Worm (Caenorhabditis elegans) whole organism, L2 larva: ENCODE measurements around the gene mec-7.

Experiments used
- C34F6.9 ChIP-seq: fragments of 150-350 bp; optimal IDR thresholded peaks from 2 replicates; lab custom pipeline; 2014; ENCODE audit warnings: missing biosample characterization, missing genetic modification characterization
- F13H6.1 ChIP-seq: sonication (generic microtip); optimal IDR thresholded peaks from 2 replicates; lab custom pipeline; 2016; ENCODE audit warnings: missing genetic modification characterization, missing compliant biosample characterization
- R02D3.7 ChIP-seq: fragments of 150-350 bp; optimal IDR thresholded peaks from 2 replicates; lab custom pipeline; 2014; ENCODE audit warnings: missing biosample characterization, missing genetic modification characterization
- Y55F3AM.14 ChIP-seq: fragments of 200-800 bp; sonication (Bioruptor generic); optimal IDR thresholded peaks from 2 replicates; lab custom pipeline; 2018; ENCODE audit warnings: mild to moderate bottlenecking, missing genetic modification characterization, missing compliant biosample characterization
- ZK546.5 ChIP-seq: sonication (generic microtip); optimal IDR thresholded peaks from 2 replicates; lab custom pipeline; 2017; ENCODE audit warnings: missing biosample characterization, missing genetic modification characterization
- ama-1 ChIP-seq: fragments of 150-350 bp; optimal IDR thresholded peaks from 2 replicates; lab custom pipeline; 2018; ENCODE audit warnings: inconsistent platforms
- blmp-1 ChIP-seq: sonication (generic microtip); optimal IDR thresholded peaks from 2 replicates; lab custom pipeline; 2017; ENCODE audit warnings: missing genetic modification characterization, mild to moderate bottlenecking, missing compliant biosample characterization, antibody characterized with exemption, moderate library complexity; ENCODE audit not compliant: insufficient read depth
- ceh-16 ChIP-seq: fragments of 150-350 bp; optimal IDR thresholded peaks from 2 replicates; lab custom pipeline; 2014; ENCODE audit warnings: missing biosample characterization, missing genetic modification characterization
- ceh-82 ChIP-seq: fragments of 150-350 bp; optimal IDR thresholded peaks from 2 replicates; lab custom pipeline; 2014; ENCODE audit warnings: missing biosample characterization, missing genetic modification characterization
- crh-2 ChIP-seq: sonication (generic microtip); optimal IDR thresholded peaks from 2 replicates; lab custom pipeline; 2017; ENCODE audit warnings: missing biosample characterization, missing genetic modification characterization
- dmd-4 ChIP-seq: sonication (generic microtip); optimal IDR thresholded peaks from 2 replicates; lab custom pipeline; 2017; ENCODE audit warnings: missing biosample characterization, missing genetic modification characterization
- egl-27 ChIP-seq: sonication (generic microtip); optimal IDR thresholded peaks from 3 replicates; lab custom pipeline; 2017; ENCODE audit warnings: missing biosample characterization, missing genetic modification reagents, missing genetic modification characterization
- elt-1 ChIP-seq: fragments of 150-350 bp; optimal IDR thresholded peaks from 2 replicates; lab custom pipeline; 2014; ENCODE audit warnings: missing biosample characterization, missing genetic modification characterization
- fos-1 ChIP-seq: fragments of 150-350 bp; optimal IDR thresholded peaks from 2 replicates; lab custom pipeline; 2014; ENCODE audit warnings: missing biosample characterization, missing genetic modification characterization
- gmeb-1 ChIP-seq: fragments of 150-350 bp; optimal IDR thresholded peaks from 2 replicates; lab custom pipeline; 2014; ENCODE audit warnings: missing biosample characterization, missing genetic modification characterization
- lin-11 ChIP-seq: fragments of 150-350 bp; sonication (generic microtip); optimal IDR thresholded peaks from 2 replicates; lab custom pipeline; 2014; ENCODE audit warnings: missing biosample characterization, missing genetic modification characterization, inconsistent platforms, mixed read lengths
- lin-13 ChIP-seq: fragments of 150-350 bp; optimal IDR thresholded peaks from 2 replicates; lab custom pipeline; 2014; ENCODE audit warnings: missing biosample characterization, missing genetic modification reagents, missing genetic modification characterization
- lsy-2 ChIP-seq, 2 experiments: fragments of 150-350 bp in 1 of 2; sonication (generic microtip) in 1 of 2; optimal IDR thresholded peaks; 2 replicates each; lab custom pipeline; 2014 to 2017; ENCODE audit warnings: missing biosample characterization in 2 of 2, missing genetic modification characterization in 2 of 2
- mab-5 ChIP-seq: fragments of 150-350 bp; optimal IDR thresholded peaks from 2 replicates; lab custom pipeline; 2014; ENCODE audit warnings: missing biosample characterization, missing genetic modification characterization
- mdl-1 ChIP-seq, 2 experiments: fragments of 150-350 bp in 1 of 2; sonication (generic microtip) in 1 of 2; optimal IDR thresholded peaks; 2 replicates each; lab custom pipeline; 2017; ENCODE audit warnings: missing biosample characterization in 2 of 2, missing genetic modification characterization in 2 of 2
- nhr-10 ChIP-seq: sonication (generic microtip); optimal IDR thresholded peaks from 2 replicates; lab custom pipeline; 2017; ENCODE audit warnings: missing biosample characterization, missing genetic modification characterization
- nhr-11 ChIP-seq: fragments of 150-350 bp; optimal IDR thresholded peaks from 2 replicates; lab custom pipeline; 2014; ENCODE audit warnings: missing biosample characterization, missing genetic modification characterization
- nhr-12 ChIP-seq: fragments of 150-350 bp; optimal IDR thresholded peaks from 2 replicates; lab custom pipeline; 2014; ENCODE audit warnings: missing biosample characterization, missing genetic modification characterization
- nhr-129 ChIP-seq: fragments of 150-350 bp; optimal IDR thresholded peaks from 2 replicates; lab custom pipeline; 2014; ENCODE audit warnings: missing biosample characterization, missing genetic modification characterization
- nhr-21 ChIP-seq: fragments of 150-350 bp; optimal IDR thresholded peaks from 2 replicates; lab custom pipeline; 2014; ENCODE audit warnings: missing biosample characterization, missing genetic modification characterization
- nhr-23 ChIP-seq: fragments of 150-350 bp; optimal IDR thresholded peaks from 2 replicates; lab custom pipeline; 2014; ENCODE audit warnings: missing biosample characterization, missing genetic modification reagents, missing genetic modification characterization
- nhr-25 ChIP-seq: fragments of 150-350 bp; sonication (generic microtip); optimal IDR thresholded peaks from 3 replicates; lab custom pipeline; 2014; ENCODE audit warnings: missing biosample characterization, missing genetic modification characterization
- nhr-77 ChIP-seq: fragments of 150-350 bp; optimal IDR thresholded peaks from 2 replicates; lab custom pipeline; 2014; ENCODE audit warnings: missing biosample characterization, missing genetic modification characterization
- peb-1 ChIP-seq: fragments of 150-350 bp; optimal IDR thresholded peaks from 2 replicates; lab custom pipeline; 2014; ENCODE audit warnings: missing biosample characterization, missing genetic modification characterization
- sem-4 ChIP-seq: fragments of 150-350 bp; optimal IDR thresholded peaks from 2 replicates; lab custom pipeline; 2014; ENCODE audit warnings: missing biosample characterization, missing genetic modification reagents, missing genetic modification characterization
- skn-1 ChIP-seq: sonication (generic microtip); optimal IDR thresholded peaks from 2 replicates; lab custom pipeline; 2017; ENCODE audit warnings: missing biosample characterization, missing genetic modification characterization
- sma-3 ChIP-seq: sonication (generic microtip); optimal IDR thresholded peaks from 2 replicates; lab custom pipeline; 2016; ENCODE audit warnings: missing genetic modification reagents, missing genetic modification characterization, missing compliant biosample characterization
- sma-9 ChIP-seq, 2 experiments: fragments of 150-350 bp in 1 of 2; sonication (generic microtip) in 1 of 2; optimal IDR thresholded peaks; 2 replicates each; lab custom pipeline; 2014 to 2016; ENCODE audit warnings: missing genetic modification characterization in 2 of 2, mild to moderate bottlenecking in 1 of 2, missing biosample characterization in 1 of 2, missing compliant biosample characterization in 1 of 2, missing genetic modification reagents in 1 of 2, moderate library complexity in 1 of 2
- snpc-4 ChIP-seq: fragments of 150-350 bp; optimal IDR thresholded peaks from 2 replicates; lab custom pipeline; 2014; ENCODE audit warnings: missing biosample characterization, missing genetic modification characterization
- unc-55 ChIP-seq: fragments of 150-350 bp; sonication (generic microtip); optimal IDR thresholded peaks from 3 replicates; lab custom pipeline; 2014; ENCODE audit warnings: missing biosample characterization, missing genetic modification reagents, missing genetic modification characterization
- unc-62 ChIP-seq: fragments of 150-350 bp; optimal IDR thresholded peaks from 2 replicates; lab custom pipeline; 2014; ENCODE audit warnings: missing biosample characterization, missing genetic modification reagents, missing genetic modification characterization
- zag-1 ChIP-seq: fragments of 150-350 bp; optimal IDR thresholded peaks from 2 replicates; lab custom pipeline; 2014; ENCODE audit warnings: missing biosample characterization, missing genetic modification characterization
- ztf-1 ChIP-seq: fragments of 200-800 bp; sonication (Bioruptor generic); conservative IDR thresholded peaks from 2 replicates; pipeline ENCODE4 v1.3.6; 2022; ENCODE audit warnings: missing genetic modification characterization, missing compliant biosample characterization
- ztf-11 ChIP-seq: sonication (generic microtip); optimal IDR thresholded peaks from 2 replicates; lab custom pipeline; 2017; ENCODE audit warnings: missing biosample characterization, missing genetic modification characterization

mec-7 gene

DNA sequence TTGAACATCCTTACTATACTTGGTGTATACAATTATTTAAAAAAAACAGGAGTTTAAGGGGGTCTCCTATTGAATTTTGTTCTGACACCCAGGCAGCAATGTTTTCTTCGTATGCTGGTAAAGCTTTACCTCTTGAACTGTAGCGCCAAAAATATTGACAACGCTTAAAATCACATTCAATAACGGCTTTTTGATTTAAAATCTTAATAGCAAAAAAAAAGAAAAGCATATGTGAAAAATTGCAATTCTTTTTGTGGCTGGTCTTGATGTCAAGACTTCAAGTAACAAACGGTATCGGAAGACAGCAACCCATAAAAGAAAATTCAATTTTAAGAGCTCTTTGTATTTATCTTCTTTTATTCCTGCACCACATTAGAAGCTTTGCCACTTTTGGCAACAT is 5.3 kb upstream of the mec-7 start:
- no peak for TF ChIP-seq lin-13
- no peak for TF ChIP-seq fos-1 (tag; lab: Kevin White, UChicago)
- TF ChIP-seq sma-9 (GFP tag; optimal IDR thresholded peaks at IDR 0.05; lab: Kevin White, UChicago), result no peak
- TF ChIP-seq sma-9 (tag; optimal IDR thresholded peaks at IDR 0.05; lab: Kevin White, UChicago), result no peak
- no peak for TF ChIP-seq unc-62 (GFP tag; lab: Kevin White, UChicago)
- TF ChIP-seq nhr-77, result no peak
- TF ChIP-seq snpc-4, result no peak
- no peak for TF ChIP-seq skn-1 (tag; lab: Kevin White, UChicago)
- TF ChIP-seq gmeb-1 (tag; lab: Kevin White, UChicago), result no peak

DNA sequence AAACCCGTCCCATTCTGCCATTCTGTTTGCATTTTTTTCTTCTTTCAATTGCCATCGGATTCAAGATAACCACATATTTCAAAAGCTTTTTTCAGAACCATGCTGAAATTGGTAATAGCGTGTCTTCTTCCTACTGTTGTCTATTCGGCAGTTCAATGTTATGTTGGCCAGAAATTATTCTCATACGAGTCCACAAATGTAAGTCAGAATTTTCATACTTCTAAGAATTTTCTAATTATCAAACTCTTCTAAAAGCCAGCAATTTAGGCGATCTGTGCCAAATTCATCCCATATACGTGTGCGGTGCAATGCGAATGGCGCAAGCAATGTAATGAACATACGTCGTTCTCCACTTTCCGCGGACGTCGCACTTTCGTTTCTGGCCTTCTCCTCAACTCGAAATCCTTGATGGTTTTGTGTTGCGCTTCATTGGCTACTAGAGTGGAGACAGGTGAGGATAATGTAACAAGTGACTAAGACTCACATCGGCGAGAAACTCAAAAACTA is 3.1 kb upstream of the mec-7 start, which contains the start of gene ZK154.1:
Gene ZK154.1 (plus strand): TSS at position 51 of the 507 bp plus-strand sequence.
- TF ChIP-seq F13H6.1 (tag; lab: Kevin White, UChicago), result no peak
- no peak for TF ChIP-seq nhr-11 (tag; lab: Kevin White, UChicago)
- no peak for TF ChIP-seq lin-13
- no peak for TF ChIP-seq nhr-23
- no peak for TF ChIP-seq sma-9 (GFP tag; optimal IDR thresholded peaks at IDR 0.05; lab: Kevin White, UChicago)
- TF ChIP-seq sma-9 (tag; optimal IDR thresholded peaks at IDR 0.05; lab: Kevin White, UChicago), result no peak
- TF ChIP-seq dmd-4 (tag; lab: Kevin White, UChicago), result no peak
- TF ChIP-seq sem-4 (tag; lab: Kevin White, UChicago), result no peak
- TF ChIP-seq ztf-1 (GFP tag; lab: Robert Waterston, UW), result no peak
- no peak for TF ChIP-seq elt-1
- no peak for TF ChIP-seq zag-1 (tag; lab: Kevin White, UChicago)
- no peak for TF ChIP-seq unc-55 (GFP tag; lab: Kevin White, UChicago)
- TF ChIP-seq nhr-12, result no peak
- TF ChIP-seq ztf-11 (tag; lab: Kevin White, UChicago), result no peak
- TF ChIP-seq nhr-10 (tag; lab: Kevin White, UChicago), result no peak
- no peak for TF ChIP-seq blmp-1 (tag; lab: Kevin White, UChicago)
- no peak for TF ChIP-seq skn-1 (tag; lab: Kevin White, UChicago)
- TF ChIP-seq C34F6.9 (tag; lab: Kevin White, UChicago), result no peak

DNA sequence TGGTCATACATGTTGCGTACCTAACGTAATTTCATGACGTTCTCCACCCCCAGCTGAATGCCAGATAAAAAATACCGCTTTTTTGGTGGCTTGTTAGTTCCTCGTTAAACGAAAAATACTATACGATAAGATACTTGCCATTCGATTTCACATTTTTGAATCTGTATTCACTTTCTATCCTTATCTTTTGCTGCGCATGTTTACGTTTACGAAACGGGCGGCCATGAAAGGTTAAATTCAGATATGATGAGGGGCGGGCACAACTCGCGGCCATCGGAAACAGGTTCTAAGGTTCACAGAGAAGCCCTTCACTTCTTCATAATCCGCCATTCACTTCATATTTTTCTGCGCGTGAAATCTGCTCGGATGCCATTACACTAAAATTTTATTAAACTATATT is 2.3 kb upstream of the mec-7 start:
- TF ChIP-seq blmp-1 (tag; lab: Kevin White, UChicago) (peak; percentile 74), nhr-23 (no peak), nhr-25 (tag; lab: Kevin White, UChicago) (peak; percentile 24)

ce11 chrX:7773714-7774318 is 2.7 kb downstream of the mec-7 start:
- TF ChIP-seq nhr-25 (tag; lab: Kevin White, UChicago), result peak; percentile 72
- TF ChIP-seq blmp-1 (tag; lab: Kevin White, UChicago), result peak; percentile 65
- peak; percentile 41 for TF ChIP-seq egl-27 (tag; lab: Kevin White, UChicago)
- TF ChIP-seq ceh-82 (tag; lab: Kevin White, UChicago), result no peak
- no peak for TF ChIP-seq unc-62 (GFP tag; lab: Kevin White, UChicago)
- TF ChIP-seq nhr-21, result peak; percentile 47
- no peak for TF ChIP-seq mab-5
- peak; percentile 88 for TF ChIP-seq elt-1
- TF ChIP-seq zag-1 (tag; lab: Kevin White, UChicago), result no peak
- no peak for TF ChIP-seq ztf-11 (tag; lab: Kevin White, UChicago)
- TF ChIP-seq gmeb-1 (tag; lab: Kevin White, UChicago), result peak; percentile 24
- no peak for TF ChIP-seq ZK546.5 (tag; lab: Kevin White, UChicago)
- no peak for TF ChIP-seq R02D3.7 (tag; lab: Kevin White, UChicago)
- TF ChIP-seq ama-1, result no peak
- no peak for TF ChIP-seq skn-1 (tag; lab: Kevin White, UChicago)
- TF ChIP-seq Y55F3AM.14 (GFP tag; lab: Kevin White, UChicago), result no peak
- TF ChIP-seq ceh-16 (tag; lab: Kevin White, UChicago), result no peak
- peak; percentile 13 for TF ChIP-seq F13H6.1 (tag; lab: Kevin White, UChicago)
- TF ChIP-seq nhr-129 (tag; lab: Kevin White, UChicago), result peak; percentile 31
- TF ChIP-seq lsy-2 (tag; optimal IDR thresholded peaks at IDR 0.05; lab: Kevin White, UChicago), result peak in 1 of 2 experiments; percentile 21
- TF ChIP-seq snpc-4, result no peak
- TF ChIP-seq nhr-10 (tag; lab: Kevin White, UChicago), result no peak
- peak; percentile 58 for TF ChIP-seq sma-3 (GFP tag; lab: Kevin White, UChicago)
- TF ChIP-seq mdl-1 (tag; optimal IDR thresholded peaks at IDR 0.05; lab: Kevin White, UChicago), result no peak
- TF ChIP-seq fos-1 (tag; lab: Kevin White, UChicago), result peak; percentile 20
- TF ChIP-seq sma-9 (GFP tag; optimal IDR thresholded peaks at IDR 0.05; lab: Kevin White, UChicago), result peak; percentile 81
- TF ChIP-seq sma-9 (tag; optimal IDR thresholded peaks at IDR 0.05; lab: Kevin White, UChicago), result no peak
- TF ChIP-seq nhr-77, result no peak
- peak; percentile 43 for TF ChIP-seq crh-2 (tag; lab: Kevin White, UChicago)
- TF ChIP-seq peb-1, result no peak
- no peak for TF ChIP-seq lin-11 (tag; lab: Kevin White, UChicago)
- peak; percentile 4 for TF ChIP-seq C34F6.9 (tag; lab: Kevin White, UChicago)
